Worm (Caenorhabditis elegans) whole organism, late embryonic: ENCODE measurements around the gene add-2.

ENCODE experiments used
- ahr-1 ChIP-seq: sonication (generic microtip); optimal IDR thresholded peaks from 2 replicates; lab custom pipeline; 2016; ENCODE audit warnings: missing genetic modification characterization, missing compliant biosample characterization
- tbx-2 ChIP-seq: sonication (generic microtip); optimal IDR thresholded peaks from 2 replicates; lab custom pipeline; 2016; ENCODE audit warnings: missing genetic modification characterization, missing compliant biosample characterization

ce11 chrV:12025683-12026082 lies 12.5 kb upstream of the add-2 start:
- TF ChIP-seq ahr-1 (tag; lab: Kevin White, UChicago): no peak
- TF ChIP-seq tbx-2 (tag; lab: Kevin White, UChicago): no peak
